Fruit fly (Drosophila melanogaster) whole organism, embryonic: Measurements from ENCODE around the gene CG14327.

Experiments
- CG15269 ChIP-seq: fragments of 200-800 bp; sonication (Bioruptor generic); optimal IDR thresholded peaks from 2 replicates; lab custom pipeline; 2018; ENCODE audit warnings: missing biosample characterization, mild to moderate bottlenecking, missing genetic modification characterization, moderate library complexity
- CG2116 ChIP-seq: fragments of 200-800 bp; sonication (Bioruptor generic); optimal IDR thresholded peaks from 3 replicates; lab custom pipeline; 2018; ENCODE audit warnings: missing biosample characterization, mild to moderate bottlenecking, missing genetic modification characterization
- CG6854 ChIP-seq: fragments of 200-800 bp; sonication (Bioruptor generic); optimal IDR thresholded peaks from 3 replicates; lab custom pipeline; 2017; ENCODE audit warnings: missing biosample characterization, mild to moderate bottlenecking, missing genetic modification characterization
- CG8281 ChIP-seq: fragments of 200-800 bp; sonication (Bioruptor generic); optimal IDR thresholded peaks from 2 replicates; lab custom pipeline; 2018; ENCODE audit warnings: missing biosample characterization, mild to moderate bottlenecking, missing genetic modification characterization, moderate library complexity
- Camta ChIP-seq: fragments of 200-800 bp; sonication (Bioruptor generic); optimal IDR thresholded peaks from 2 replicates; lab custom pipeline; 2016; ENCODE audit warnings: missing biosample characterization, missing genetic modification characterization
- HLHmδ ChIP-seq: fragments of 200-800 bp; sonication (Bioruptor generic); optimal IDR thresholded peaks from 2 replicates; lab custom pipeline; 2018; ENCODE audit warnings: missing biosample characterization, mild to moderate bottlenecking, missing genetic modification characterization, moderate library complexity
- Poxn ChIP-seq: fragments of 200-800 bp; sonication (Bioruptor generic); IDR thresholded peaks from 2 replicates; pipeline ENCODE4 v1.3.6; 2022; ENCODE audit warnings: missing biosample characterization, missing genetic modification characterization
- slbo ChIP-seq: fragments of 200-800 bp; sonication (Bioruptor generic); IDR thresholded peaks from 2 replicates; pipeline ENCODE4 v1.3.6; 2022; ENCODE audit warnings: missing biosample characterization, missing genetic modification characterization

- no peak for TF ChIP-seq CG2116 (GFP tag; lab: Kevin White, UChicago)
- no peak for TF ChIP-seq CG15269 (tag; lab: Kevin White, UChicago)
- TF ChIP-seq Camta (GFP tag; lab: Kevin White, UChicago) = no peak
- TF ChIP-seq Poxn = no peak
- no peak for TF ChIP-seq HLHmδ (GFP tag; lab: Kevin White, UChicago)
- no peak for TF ChIP-seq slbo (GFP tag; lab: Robert Waterston, UW)
- TF ChIP-seq CG6854 (GFP tag; lab: Kevin White, UChicago) = no peak
- no peak for TF ChIP-seq CG8281 (tag; lab: Kevin White, UChicago)
These were observed 2.1 kb upstream of the CG14327 start, which contains the start of gene Edg91 for dm6 chr3R:17611411-17611810.
